Fruit fly (Drosophila melanogaster) whole organism, prepupa: Measurements from ENCODE around the gene pont.

Source experiments
- Blimp-1 ChIP-seq: fragments of 200-800 bp; sonication (Bioruptor generic); optimal IDR thresholded peaks from 3 replicates; lab custom pipeline; 2017; ENCODE audit warnings: missing biosample characterization, missing genetic modification characterization, mild to moderate bottlenecking, moderate library complexity, missing genetic modification reagents
- CG10631 ChIP-seq: fragments of 200-800 bp; sonication (Bioruptor generic); optimal IDR thresholded peaks from 2 replicates; lab custom pipeline; 2016; ENCODE audit warnings: missing biosample characterization, missing genetic modification characterization
- CG10669 ChIP-seq: fragments of 200-800 bp; sonication (Bioruptor generic); optimal IDR thresholded peaks from 3 replicates; lab custom pipeline; 2018; ENCODE audit warnings: missing biosample characterization, mild to moderate bottlenecking, missing genetic modification characterization, moderate library complexity
- CG11294 ChIP-seq: fragments of 200-800 bp; sonication (Bioruptor generic); IDR thresholded peaks from 2 replicates; pipeline ENCODE4 v1.3.6; 2022; ENCODE audit warnings: missing biosample characterization, missing genetic modification characterization
- CG11762 ChIP-seq: fragments of 200-800 bp; sonication (Bioruptor generic); optimal IDR thresholded peaks from 3 replicates; lab custom pipeline; 2016; ENCODE audit warnings: missing biosample characterization, missing genetic modification characterization; ENCODE audit not compliant: insufficient read depth
- CG11902 ChIP-seq: fragments of 200-800 bp; sonication (Bioruptor generic); optimal IDR thresholded peaks from 3 replicates; lab custom pipeline; 2016; ENCODE audit warnings: missing biosample characterization, missing genetic modification characterization
- CG15336 ChIP-seq: fragments of 200-800 bp; sonication (Bioruptor generic); IDR thresholded peaks from 2 replicates; pipeline ENCODE4 v1.3.6; 2022; ENCODE audit warnings: missing biosample characterization, missing genetic modification characterization
- CG1621 ChIP-seq: fragments of 200-800 bp; sonication (Bioruptor generic); optimal IDR thresholded peaks from 3 replicates; lab custom pipeline; 2018; ENCODE audit warnings: missing biosample characterization, mild to moderate bottlenecking, missing genetic modification characterization
- CG16779 ChIP-seq: fragments of 200-800 bp; sonication (Bioruptor generic); optimal IDR thresholded peaks from 3 replicates; lab custom pipeline; 2017; ENCODE audit warnings: missing biosample characterization, mild to moderate bottlenecking, missing genetic modification characterization
- CG3032 ChIP-seq: fragments of 200-800 bp; optimal IDR thresholded peaks from 2 replicates; lab custom pipeline; 2019; ENCODE audit warnings: missing biosample characterization, mild to moderate bottlenecking, missing genetic modification characterization, moderate library complexity
- CG31627 ChIP-seq: fragments of 200-800 bp; sonication (Bioruptor generic); optimal IDR thresholded peaks from 3 replicates; lab custom pipeline; 2016; ENCODE audit warnings: missing biosample characterization, missing genetic modification characterization
- CG34406 ChIP-seq: fragments of 200-800 bp; sonication (Bioruptor generic); optimal IDR thresholded peaks from 3 replicates; lab custom pipeline; 2016; ENCODE audit warnings: missing biosample characterization, missing genetic modification characterization
- CG3919 ChIP-seq: fragments of 200-800 bp; sonication (Bioruptor generic); optimal IDR thresholded peaks from 3 replicates; lab custom pipeline; 2016; ENCODE audit warnings: missing biosample characterization, missing genetic modification characterization
- CG4318 ChIP-seq: fragments of 200-800 bp; sonication (Bioruptor generic); optimal IDR thresholded peaks from 3 replicates; lab custom pipeline; 2017; ENCODE audit warnings: missing biosample characterization, mild to moderate bottlenecking, missing genetic modification characterization
- CG6163 ChIP-seq: fragments of 200-800 bp; sonication (Bioruptor generic); IDR thresholded peaks from 3 replicates; pipeline ENCODE4 v1.3.6; 2022; ENCODE audit warnings: missing biosample characterization, missing genetic modification characterization
- CG6792 ChIP-seq: fragments of 200-800 bp; sonication (Bioruptor generic); optimal IDR thresholded peaks from 3 replicates; lab custom pipeline; 2016; ENCODE audit warnings: missing biosample characterization, missing genetic modification characterization
- CG6808 ChIP-seq: fragments of 200-800 bp; sonication (Bioruptor generic); optimal IDR thresholded peaks from 3 replicates; lab custom pipeline; 2017; ENCODE audit warnings: missing biosample characterization, missing genetic modification characterization, mild to moderate bottlenecking, moderate library complexity, missing genetic modification reagents
- CG6854 ChIP-seq: fragments of 200-800 bp; sonication (Bioruptor generic); optimal IDR thresholded peaks from 2 replicates; lab custom pipeline; 2017; ENCODE audit warnings: missing biosample characterization, mild to moderate bottlenecking, missing genetic modification characterization
- CG7368 ChIP-seq: fragments of 200-800 bp; sonication (Bioruptor generic); optimal IDR thresholded peaks from 3 replicates; lab custom pipeline; 2016; ENCODE audit warnings: missing biosample characterization, missing genetic modification characterization
- CG8119 ChIP-seq: fragments of 200-800 bp; sonication (Bioruptor generic); IDR thresholded peaks from 3 replicates; pipeline ENCODE4 v1.3.6; 2022; ENCODE audit warnings: missing biosample characterization, missing genetic modification characterization
- CG8632 ChIP-seq: fragments of 200-800 bp; sonication (Bioruptor generic); optimal IDR thresholded peaks from 3 replicates; lab custom pipeline; 2016; ENCODE audit warnings: missing biosample characterization, missing genetic modification characterization
- CG9139 ChIP-seq: fragments of 200-800 bp; sonication (Bioruptor generic); optimal IDR thresholded peaks from 3 replicates; lab custom pipeline; 2017; ENCODE audit warnings: missing biosample characterization, mild to moderate bottlenecking, missing genetic modification characterization
- Eip75B ChIP-seq: fragments of 200-800 bp; sonication (Bioruptor generic); optimal IDR thresholded peaks from 3 replicates; lab custom pipeline; 2016; ENCODE audit warnings: missing biosample characterization, missing genetic modification characterization
- Eip78C ChIP-seq: fragments of 200-800 bp; sonication (Bioruptor generic); peaks from one replicate; lab custom pipeline; 2016; ENCODE audit warnings: missing biosample characterization, missing genetic modification characterization
- Eip93F ChIP-seq: fragments of 200-800 bp; sonication (Bioruptor generic); optimal IDR thresholded peaks from 2 replicates; lab custom pipeline; 2016; ENCODE audit warnings: missing biosample characterization, mild to moderate bottlenecking, missing genetic modification characterization
- Ets21C ChIP-seq: fragments of 200-800 bp; sonication (Bioruptor generic); optimal IDR thresholded peaks from 3 replicates; lab custom pipeline; 2016; ENCODE audit warnings: missing biosample characterization, missing genetic modification characterization
- Ets96B ChIP-seq: fragments of 200-800 bp; optimal IDR thresholded peaks from 2 replicates; lab custom pipeline; 2019; ENCODE audit warnings: missing biosample characterization, mild to moderate bottlenecking, missing genetic modification characterization, moderate library complexity
- Gug ChIP-seq: fragments of 200-800 bp; sonication (Bioruptor generic); IDR thresholded peaks from 2 replicates; pipeline ENCODE4 v1.3.6; 2022; ENCODE audit warnings: missing biosample characterization, missing genetic modification characterization
- Hr38 ChIP-seq: sonication (Bioruptor generic); optimal IDR thresholded peaks from 2 replicates; lab custom pipeline; 2016; ENCODE audit warnings: missing biosample characterization, missing genetic modification characterization
- Hr4 ChIP-seq: fragments of 200-800 bp; sonication (Bioruptor generic); optimal IDR thresholded peaks from 3 replicates; lab custom pipeline; 2016; ENCODE audit warnings: missing biosample characterization, missing genetic modification characterization
- Lpt ChIP-seq: fragments of 200-800 bp; sonication (Bioruptor generic); optimal IDR thresholded peaks from 3 replicates; lab custom pipeline; 2016; ENCODE audit warnings: missing biosample characterization, missing genetic modification characterization
- OdsH ChIP-seq: fragments of 200-800 bp; sonication (Bioruptor generic); optimal IDR thresholded peaks from 3 replicates; lab custom pipeline; 2016; ENCODE audit warnings: missing biosample characterization, missing genetic modification characterization
- Sox102F ChIP-seq: fragments of 200-800 bp; sonication (Bioruptor generic); optimal IDR thresholded peaks from 2 replicates; lab custom pipeline; 2016; ENCODE audit warnings: missing biosample characterization, mild to moderate bottlenecking, missing genetic modification characterization
- Sox14 ChIP-seq: fragments of 200-800 bp; sonication (Bioruptor generic); optimal IDR thresholded peaks from 3 replicates; lab custom pipeline; 2016; ENCODE audit warnings: missing biosample characterization, missing genetic modification characterization
- Sox15 ChIP-seq: fragments of 200-800 bp; sonication (Bioruptor generic); optimal IDR thresholded peaks from 3 replicates; lab custom pipeline; 2016; ENCODE audit warnings: missing biosample characterization, missing genetic modification characterization
- achi ChIP-seq: fragments of 200-800 bp; sonication (Bioruptor generic); optimal IDR thresholded peaks from 3 replicates; lab custom pipeline; 2016; ENCODE audit warnings: missing biosample characterization, missing genetic modification characterization
- acj6 ChIP-seq: fragments of 200-800 bp; sonication (Bioruptor generic); optimal IDR thresholded peaks from 3 replicates; lab custom pipeline; 2016; ENCODE audit warnings: missing biosample characterization, missing genetic modification characterization
- cyc ChIP-seq: fragments of 200-800 bp; sonication (Bioruptor generic); optimal IDR thresholded peaks from 3 replicates; lab custom pipeline; 2016; ENCODE audit warnings: missing biosample characterization, missing genetic modification characterization
- dac ChIP-seq: fragments of 200-800 bp; sonication (Bioruptor generic); optimal IDR thresholded peaks from 2 replicates; lab custom pipeline; 2017; ENCODE audit warnings: missing biosample characterization, mild to moderate bottlenecking, missing genetic modification characterization
- dsx ChIP-seq: fragments of 200-800 bp; optimal IDR thresholded peaks from 3 replicates; lab custom pipeline; 2019; ENCODE audit warnings: missing biosample characterization, mild to moderate bottlenecking, missing genetic modification characterization, moderate library complexity; ENCODE audit not compliant: poor library complexity, severe bottlenecking
- esn ChIP-seq: fragments of 200-800 bp; sonication (Bioruptor generic); optimal IDR thresholded peaks from 2 replicates; lab custom pipeline; 2016; ENCODE audit warnings: missing biosample characterization, mild to moderate bottlenecking, missing genetic modification characterization, moderate library complexity
- fd59A ChIP-seq: fragments of 200-800 bp; sonication (Bioruptor generic); optimal IDR thresholded peaks from 2 replicates; lab custom pipeline; 2017; ENCODE audit warnings: missing biosample characterization, mild to moderate bottlenecking, missing genetic modification characterization, missing genetic modification reagents
- fd85E ChIP-seq: fragments of 200-800 bp; sonication (Bioruptor generic); optimal IDR thresholded peaks from 3 replicates; lab custom pipeline; 2016; ENCODE audit warnings: missing biosample characterization, missing genetic modification characterization
- fkh ChIP-seq: fragments of 200-800 bp; sonication (Bioruptor generic); optimal IDR thresholded peaks from 3 replicates; lab custom pipeline; 2017; ENCODE audit warnings: missing biosample characterization, mild to moderate bottlenecking, missing genetic modification characterization, moderate library complexity
- net ChIP-seq: fragments of 200-800 bp; sonication (Bioruptor generic); optimal IDR thresholded peaks from 3 replicates; lab custom pipeline; 2016; ENCODE audit warnings: missing biosample characterization, missing genetic modification characterization
- pdm3 ChIP-seq: fragments of 200-800 bp; sonication (Bioruptor generic); optimal IDR thresholded peaks from 3 replicates; lab custom pipeline; 2016; ENCODE audit warnings: missing biosample characterization, missing genetic modification characterization
- salr ChIP-seq, 2 experiments: fragments of 200-800 bp; sonication (Bioruptor generic); optimal IDR thresholded peaks; 3 replicates each; lab custom pipeline; 2016 to 2018; ENCODE audit warnings: missing biosample characterization in 2 of 2, missing genetic modification characterization in 2 of 2, mild to moderate bottlenecking in 1 of 2
- spab ChIP-seq: fragments of 200-800 bp; sonication (Bioruptor generic); optimal IDR thresholded peaks from 2 replicates; lab custom pipeline; 2017; ENCODE audit warnings: missing biosample characterization, mild to moderate bottlenecking, missing genetic modification characterization, missing genetic modification reagents
- ss ChIP-seq, 2 experiments: fragments of 200-800 bp; sonication (Bioruptor generic); optimal IDR thresholded peaks; 2 replicates in 1 of 2; 3 replicates in 1 of 2; lab custom pipeline; 2017 to 2018; ENCODE audit warnings: mild to moderate bottlenecking in 2 of 2, missing biosample characterization in 2 of 2, missing genetic modification characterization in 2 of 2, moderate library complexity in 1 of 2
- svp ChIP-seq: fragments of 200-800 bp; sonication (Bioruptor generic); peaks from one replicate; lab custom pipeline; 2016; ENCODE audit warnings: missing biosample characterization, missing genetic modification characterization
- topi ChIP-seq: fragments of 200-800 bp; sonication (Bioruptor generic); optimal IDR thresholded peaks from 3 replicates; lab custom pipeline; 2016; ENCODE audit warnings: missing biosample characterization, missing genetic modification characterization
- vri ChIP-seq: fragments of 200-800 bp; sonication (Bioruptor generic); optimal IDR thresholded peaks from 3 replicates; lab custom pipeline; 2016; ENCODE audit warnings: missing biosample characterization, mild to moderate bottlenecking, missing genetic modification characterization

The pont gene

dm6 chr3R:10261800-10262199, at the start of gene pont, which contains the start of gene Sirt6:
Gene pont (plus strand): TSS chr3R:10262123.
Gene Sirt6 (minus strand): TSS chr3R:10261849.
- TF ChIP-seq CG8119 = no peak
- TF ChIP-seq CG34406 (GFP tag; lab: Kevin White, UChicago) = peak; percentile 95
- TF ChIP-seq CG3032 (tag; lab: Kevin White, UChicago) = peak; percentile 97
- TF ChIP-seq CG6792 (GFP tag; lab: Kevin White, UChicago) = peak; percentile 90
- peak; percentile 70 for TF ChIP-seq CG6854
- TF ChIP-seq Eip75B (GFP tag; lab: Kevin White, UChicago) = peak; percentile 76
- TF ChIP-seq CG4318 (GFP tag; lab: Kevin White, UChicago) = peak; percentile 87
- peak; percentile 17 for TF ChIP-seq fd85E (GFP tag; lab: Kevin White, UChicago)
- peak; percentile 87 for TF ChIP-seq cyc
- peak; percentile 90 for TF ChIP-seq CG11902
- TF ChIP-seq Hr4 (GFP tag; lab: Kevin White, UChicago) = peak; percentile 87
- TF ChIP-seq svp (GFP tag; lab: Kevin White, UChicago) = peak; percentile 94
- peak; percentile 89 for TF ChIP-seq Lpt (GFP tag; lab: Kevin White, UChicago)
- no peak for TF ChIP-seq CG11294
- TF ChIP-seq CG8632 (GFP tag; lab: Kevin White, UChicago) = peak; percentile 93
- peak; percentile 83 for TF ChIP-seq topi (GFP tag; lab: Kevin White, UChicago)
- peak; percentile 85 for TF ChIP-seq spab
- peak; percentile 79 for TF ChIP-seq Sox102F (GFP tag; lab: Kevin White, UChicago)
- peak; percentile 95 for TF ChIP-seq acj6 (GFP tag; lab: Kevin White, UChicago)
- TF ChIP-seq Gug (GFP tag; lab: Robert Waterston, UW) = no peak
- TF ChIP-seq Ets21C (GFP tag; lab: Kevin White, UChicago) = peak; percentile 67
- TF ChIP-seq salr (GFP tag; optimal IDR thresholded peaks at IDR 0.05; lab: Kevin White, UChicago) = peak; percentile 74 to 88
- peak; percentile 82 for TF ChIP-seq CG7368 (GFP tag; lab: Kevin White, UChicago)
- TF ChIP-seq Eip78C (GFP tag; lab: Kevin White, UChicago) = peak; percentile 97
- TF ChIP-seq esn = peak; percentile 92
- peak; percentile 93 for TF ChIP-seq CG10669 (GFP tag; lab: Kevin White, UChicago)
- TF ChIP-seq Eip93F (GFP tag; lab: Kevin White, UChicago) = peak; percentile 15
- peak; percentile 83 for TF ChIP-seq CG16779
- peak; percentile 90 for TF ChIP-seq Sox15 (GFP tag; lab: Kevin White, UChicago)
- peak; percentile 95 for TF ChIP-seq OdsH (GFP tag; lab: Kevin White, UChicago)
- TF ChIP-seq CG11762 = peak; percentile 84
- TF ChIP-seq pdm3 (GFP tag; lab: Kevin White, UChicago) = peak; percentile 85
- TF ChIP-seq Ets96B (tag; lab: Kevin White, UChicago) = peak; percentile 96
- TF ChIP-seq vri (GFP tag; lab: Kevin White, UChicago) = no peak
- peak; percentile 86 for TF ChIP-seq Blimp-1
- peak; percentile 92 for TF ChIP-seq achi (GFP tag; lab: Kevin White, UChicago)
- no peak for TF ChIP-seq Hr38 (GFP tag; lab: Kevin White, UChicago)
- no peak for TF ChIP-seq CG6163 (GFP tag; lab: Robert Waterston, UW)
- peak; percentile 96 for TF ChIP-seq CG10631
- TF ChIP-seq dsx (GFP tag; lab: Kevin White, UChicago) = peak; percentile 96
- peak; percentile 54 for TF ChIP-seq dac
- peak; percentile 92 for TF ChIP-seq CG3919 (GFP tag; lab: Kevin White, UChicago)
- TF ChIP-seq CG9139 (GFP tag; lab: Kevin White, UChicago) = peak; percentile 77
- no peak for TF ChIP-seq CG15336
- TF ChIP-seq ss (GFP tag; optimal IDR thresholded peaks at IDR 0.05; lab: Kevin White, UChicago) = peak; percentile 80 to 88
- peak; percentile 89 for TF ChIP-seq net
- peak; percentile 77 for TF ChIP-seq fd59A
- TF ChIP-seq CG1621 (tag; lab: Kevin White, UChicago) = peak; percentile 79
- peak; percentile 79 for TF ChIP-seq CG6808 (GFP tag; lab: Kevin White, UChicago)
- TF ChIP-seq fkh (GFP tag; lab: Kevin White, UChicago) = peak; percentile 94
- TF ChIP-seq Sox14 (GFP tag; lab: Kevin White, UChicago) = peak; percentile 84
- peak; percentile 80 for TF ChIP-seq CG31627 (GFP tag; lab: Kevin White, UChicago)
